Worm (Caenorhabditis elegans) whole organism, midembryonic: ENCODE results near the gene Y46G5A.28.
A peak's percentile ranks its signal among the peaks of the same experiment; 100 is the strongest.

Source experiments
- T22C8.4 ChIP-seq: fragments of 200-800 bp; sonication (Bioruptor generic); IDR thresholded peaks from 2 replicates; pipeline ENCODE4 v1.3.6; 2022; ENCODE audit warnings: missing genetic modification characterization, missing compliant biosample characterization
- cog-1 ChIP-seq: sonication (generic microtip); optimal IDR thresholded peaks from 2 replicates; lab custom pipeline; 2016; ENCODE audit warnings: missing genetic modification characterization, missing compliant biosample characterization
- flt-1 ChIP-seq: fragments of 200-800 bp; sonication (Bioruptor generic); IDR thresholded peaks from 2 replicates; pipeline ENCODE4 v1.3.6; 2022; ENCODE audit warnings: missing genetic modification characterization, missing compliant biosample characterization
- klf-2 ChIP-seq: fragments of 200-800 bp; sonication (Bioruptor generic); conservative IDR thresholded peaks from 2 replicates; pipeline ENCODE4 v1.3.6; 2022; ENCODE audit warnings: missing genetic modification reagents, missing genetic modification characterization, missing compliant biosample characterization
- med-1 ChIP-seq: sonication (generic microtip); optimal IDR thresholded peaks from 2 replicates; lab custom pipeline; 2017; ENCODE audit warnings: missing genetic modification characterization, mild to moderate bottlenecking, missing compliant biosample characterization, antibody characterized with exemption, missing genetic modification reagents; ENCODE audit not compliant: insufficient read depth
- ref-1 ChIP-seq: fragments of 200-800 bp; sonication (Bioruptor generic); conservative IDR thresholded peaks from 2 replicates; pipeline ENCODE4 v1.3.6; 2022; ENCODE audit warnings: missing genetic modification reagents, missing genetic modification characterization, missing compliant biosample characterization
- tab-1 ChIP-seq: fragments of 200-800 bp; sonication (Bioruptor generic); IDR thresholded peaks from 2 replicates; pipeline ENCODE4 v1.3.6; 2022; ENCODE audit warnings: missing genetic modification characterization, missing compliant biosample characterization
- ztf-23 ChIP-seq: fragments of 200-800 bp; sonication (Bioruptor generic); IDR thresholded peaks from 2 replicates; pipeline ENCODE4 v1.3.6; 2022; ENCODE audit warnings: missing genetic modification reagents, missing genetic modification characterization, missing compliant biosample characterization
- ztf-29 ChIP-seq: fragments of 200-800 bp; sonication (Bioruptor generic); IDR thresholded peaks from 2 replicates; pipeline ENCODE4 v1.3.6; 2022; ENCODE audit warnings: missing genetic modification reagents, missing genetic modification characterization, missing compliant biosample characterization

Gene Y46G5A.28

ce11 chrII:12816412-12817146, 33.6 kb upstream of the Y46G5A.28 start, which contains the start of gene acl-7:
Gene acl-7 (minus strand): TSS chrII:12816462.
- TF ChIP-seq flt-1 (GFP tag; lab: Robert Waterston, UW) (no peak), med-1 (GFP tag; lab: Kevin White, UChicago) (no peak), ref-1 (GFP tag; lab: Robert Waterston, UW) (no peak), tab-1 (GFP tag; lab: Robert Waterston, UW) (no peak), T22C8.4 (GFP tag; lab: Robert Waterston, UW) (no peak), klf-2 (GFP tag; lab: Robert Waterston, UW) (no peak)

- no peak for TF ChIP-seq med-1 (GFP tag; lab: Kevin White, UChicago)
- no peak for TF ChIP-seq T22C8.4 (GFP tag; lab: Robert Waterston, UW)
- no peak for TF ChIP-seq ref-1 (GFP tag; lab: Robert Waterston, UW)
- TF ChIP-seq ztf-23: no peak
- no peak for TF ChIP-seq cog-1 (tag; lab: Kevin White, UChicago)
Measured at ce11 chrII:12818488-12818887, 31.7 kb upstream of the Y46G5A.28 start, which contains the start of gene Y46G5A.22. Gene Y46G5A.22 (minus strand): TSS chrII:12818588.

- TF ChIP-seq T22C8.4 (GFP tag; lab: Robert Waterston, UW): no peak
- TF ChIP-seq flt-1 (GFP tag; lab: Robert Waterston, UW): no peak
- no peak for TF ChIP-seq med-1 (GFP tag; lab: Kevin White, UChicago)
- no peak for TF ChIP-seq klf-2 (GFP tag; lab: Robert Waterston, UW)
- TF ChIP-seq ztf-23: no peak
- TF ChIP-seq ztf-29 (GFP tag; lab: Robert Waterston, UW): no peak
- no peak for TF ChIP-seq tab-1 (GFP tag; lab: Robert Waterston, UW)
- no peak for TF ChIP-seq cog-1 (tag; lab: Kevin White, UChicago)
- no peak for TF ChIP-seq ref-1 (GFP tag; lab: Robert Waterston, UW)
Measured at ce11 chrII:12819979-12820378, 30.2 kb upstream of the Y46G5A.28 start.

ce11 chrII:12823437-12823836, 26.8 kb upstream of the Y46G5A.28 start, which contains the start of gene Y46G5A.36:
Gene Y46G5A.36 (plus strand): TSS chrII:12823679.
- TF ChIP-seq med-1 (GFP tag; lab: Kevin White, UChicago) (no peak), flt-1 (GFP tag; lab: Robert Waterston, UW) (no peak)

- no peak for TF ChIP-seq flt-1 (GFP tag; lab: Robert Waterston, UW)
- TF ChIP-seq ztf-29 (GFP tag; lab: Robert Waterston, UW): peak; percentile 42; the same call in 1 of the 2 replicates
Measured at ce11 chrII:12824463-12824862, 25.8 kb upstream of the Y46G5A.28 start.

ce11 chrII:12826752-12827151, 23.5 kb upstream of the Y46G5A.28 start, which contains the start of gene Y46G5A.38:
Gene Y46G5A.38 (plus strand): TSS chrII:12827052.
- TF ChIP-seq tab-1 (GFP tag; lab: Robert Waterston, UW): no peak
- TF ChIP-seq ref-1 (GFP tag; lab: Robert Waterston, UW): no peak
- no peak for TF ChIP-seq ztf-23
- no peak for TF ChIP-seq ztf-29 (GFP tag; lab: Robert Waterston, UW)
- TF ChIP-seq cog-1 (tag; lab: Kevin White, UChicago): no peak
- no peak for TF ChIP-seq flt-1 (GFP tag; lab: Robert Waterston, UW)
- TF ChIP-seq T22C8.4 (GFP tag; lab: Robert Waterston, UW): no peak
- TF ChIP-seq klf-2 (GFP tag; lab: Robert Waterston, UW): no peak
- no peak for TF ChIP-seq med-1 (GFP tag; lab: Kevin White, UChicago)

ce11 chrII:12828863-12829262, 21.4 kb upstream of the Y46G5A.28 start, which contains the start of gene Y46G5A.23:
Gene Y46G5A.23 (minus strand): TSS chrII:12828963.
- TF ChIP-seq med-1 (GFP tag; lab: Kevin White, UChicago) (no peak), ztf-23 (no peak), tab-1 (GFP tag; lab: Robert Waterston, UW) (no peak), flt-1 (GFP tag; lab: Robert Waterston, UW) (no peak)

ce11 chrII:12830347-12830746, 19.9 kb upstream of the Y46G5A.28 start, which contains the start of gene bcmo-1:
Gene bcmo-1 (plus strand): TSS chrII:12830676.
- no peak for TF ChIP-seq T22C8.4 (GFP tag; lab: Robert Waterston, UW)
- no peak for TF ChIP-seq flt-1 (GFP tag; lab: Robert Waterston, UW)
- TF ChIP-seq tab-1 (GFP tag; lab: Robert Waterston, UW): no peak
- no peak for TF ChIP-seq cog-1 (tag; lab: Kevin White, UChicago)
- no peak for TF ChIP-seq ztf-29 (GFP tag; lab: Robert Waterston, UW)
- no peak for TF ChIP-seq med-1 (GFP tag; lab: Kevin White, UChicago)
- no peak for TF ChIP-seq klf-2 (GFP tag; lab: Robert Waterston, UW)
- no peak for TF ChIP-seq ztf-23
- no peak for TF ChIP-seq ref-1 (GFP tag; lab: Robert Waterston, UW)

ce11 chrII:12840057-12840456, 10.2 kb upstream of the Y46G5A.28 start, which contains the start of gene lgc-35:
Gene lgc-35 (minus strand): TSS chrII:12840157.
- TF ChIP-seq ztf-29 (GFP tag; lab: Robert Waterston, UW): no peak
- TF ChIP-seq cog-1 (tag; lab: Kevin White, UChicago): no peak
- TF ChIP-seq tab-1 (GFP tag; lab: Robert Waterston, UW): no peak
- TF ChIP-seq klf-2 (GFP tag; lab: Robert Waterston, UW): no peak
- no peak for TF ChIP-seq flt-1 (GFP tag; lab: Robert Waterston, UW)
- no peak for TF ChIP-seq T22C8.4 (GFP tag; lab: Robert Waterston, UW)
- TF ChIP-seq med-1 (GFP tag; lab: Kevin White, UChicago): no peak
